Fruit fly (Drosophila melanogaster) whole organism: ENCODE measurements around the gene CG11791.
A peak's percentile ranks its signal among the peaks of the same experiment; 100 is the strongest.

ENCODE experiments used
- CG8478 ChIP-seq: fragments of >200 bp; optimal IDR thresholded peaks from 2 replicates; lab custom pipeline; 2018; ENCODE audit warnings: inconsistent platforms
- Dll ChIP-seq: fragments of >200 bp; optimal IDR thresholded peaks from 2 replicates; lab custom pipeline; 2017
- EcR ChIP-seq, 2 experiments: fragments of >200 bp; optimal IDR thresholded peaks; 2 replicates each; lab custom pipeline; 2017; ENCODE audit warnings: missing biosample characterization in 2 of 2, missing genetic modification characterization in 2 of 2, missing genetic modification reagents in 2 of 2
- pan ChIP-seq: fragments of >200 bp; optimal IDR thresholded peaks from 2 replicates; lab custom pipeline; 2017
- psq ChIP-seq: fragments of >200 bp; optimal IDR thresholded peaks from 2 replicates; lab custom pipeline; 2017
- usp ChIP-seq: fragments of >200 bp; optimal IDR thresholded peaks from 2 replicates; lab custom pipeline; 2017; ENCODE audit warnings: missing biosample characterization, missing genetic modification characterization, mixed read lengths

The CG11791 gene

DNA sequence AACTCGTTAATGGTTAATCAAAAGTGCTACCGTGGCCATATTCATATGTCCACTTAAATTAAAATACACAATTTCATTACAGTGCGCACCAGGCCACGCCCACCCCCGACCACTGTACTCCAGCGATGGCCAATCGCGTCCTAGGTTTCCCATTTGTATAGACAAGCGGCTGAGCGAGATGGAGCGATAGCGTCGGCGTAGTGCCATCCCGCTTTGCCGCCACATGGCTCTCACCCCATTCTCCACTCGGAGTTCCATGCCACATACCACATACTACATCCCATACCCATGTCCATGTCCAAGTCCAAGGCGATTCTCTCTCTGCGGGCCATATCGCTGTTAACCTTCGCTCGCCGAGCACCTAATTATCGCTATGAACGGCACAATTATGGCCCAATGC, 31.0 kb downstream of the CG11791 start:
- no peak for TF ChIP-seq usp (GFP tag; lab: Kevin White, UChicago)
- TF ChIP-seq pan (lab: Kevin White, UChicago) = no peak
- peak; percentile 54 for TF ChIP-seq CG8478
- TF ChIP-seq psq (lab: Kevin White, UChicago) = no peak
- no peak for TF ChIP-seq EcR (GFP tag; optimal IDR thresholded peaks at IDR 0.05; lab: Kevin White, UChicago)

DNA sequence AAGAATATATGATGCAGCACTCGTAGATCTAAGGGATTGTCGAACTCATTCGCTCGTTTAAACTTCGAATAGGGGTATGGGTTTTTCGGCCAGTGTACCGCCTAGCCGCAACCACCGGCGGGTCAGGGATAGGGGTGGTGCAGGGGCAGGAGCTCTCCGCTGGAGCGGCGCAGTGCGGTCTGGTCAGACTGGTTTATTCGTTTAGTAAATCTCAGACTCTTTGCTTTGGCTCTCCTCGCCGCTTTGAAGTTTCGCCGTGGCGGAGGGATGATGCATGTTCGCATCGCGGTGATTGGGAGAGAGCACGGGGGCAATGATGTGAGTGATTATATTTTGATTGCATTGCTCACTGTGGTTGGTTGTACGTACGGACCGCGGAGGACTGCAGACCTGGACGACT, 32.9 kb downstream of the CG11791 start, which contains the start of gene fd96Ca:
fd96Ca (plus strand) TSS at position 337 of the 400 bp plus-strand sequence.
- TF ChIP-seq pan (lab: Kevin White, UChicago) = no peak
- no peak for TF ChIP-seq CG8478
- peak; percentile 82 for TF ChIP-seq Dll

DNA sequence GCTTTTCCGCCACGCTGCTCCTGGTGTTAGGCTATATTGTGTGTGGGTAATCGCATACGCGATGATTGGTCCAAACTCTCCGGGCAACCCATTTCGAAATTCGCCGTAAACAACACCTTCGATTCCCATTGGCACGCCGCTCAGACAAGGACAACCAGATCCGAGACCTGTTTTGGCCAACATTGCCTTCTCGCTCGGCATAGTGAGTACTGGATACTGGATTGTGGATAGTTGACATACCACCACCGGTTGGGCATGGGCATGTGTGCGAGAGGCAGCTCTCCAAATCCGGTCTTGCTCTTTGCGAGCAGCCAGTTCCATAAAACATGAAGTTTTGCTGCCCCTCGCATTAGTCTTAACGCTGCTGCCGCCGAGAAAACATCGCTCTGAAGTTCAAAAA, 45.2 kb downstream of the CG11791 start, which contains the start of gene fd96Cb:
fd96Cb (plus strand) TSS at position 374 of the 400 bp plus-strand sequence.
- TF ChIP-seq pan (lab: Kevin White, UChicago) = no peak
- no peak for TF ChIP-seq psq (lab: Kevin White, UChicago)
- TF ChIP-seq CG8478 = peak; percentile 38

DNA sequence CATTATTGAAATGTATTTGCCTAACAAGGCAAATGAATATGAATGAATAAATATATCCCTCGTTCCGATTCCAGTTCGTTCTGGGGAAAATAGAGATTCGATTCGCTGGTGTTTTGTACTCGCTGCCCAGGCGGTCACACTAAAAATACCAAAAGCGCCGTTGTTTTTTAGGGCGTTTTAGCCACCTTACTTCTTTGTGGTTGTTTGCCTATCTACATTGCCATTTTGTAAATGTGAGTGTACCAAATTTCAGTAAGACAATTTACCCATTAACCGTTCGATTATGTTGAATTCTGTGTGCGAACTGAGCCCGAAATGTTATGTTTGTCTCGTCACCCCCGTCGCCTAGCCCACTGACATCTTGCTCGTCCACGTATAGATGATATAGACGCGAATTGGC, 48.1 kb downstream of the CG11791 start, which contains the start of the genes CG33095 and CG33096:
CG33095 (plus strand) TSS at position 187 of the 400 bp plus-strand sequence.
CG33096 (plus strand) TSS at position 187 of the 400 bp plus-strand sequence.
- TF ChIP-seq CG8478 (no peak), EcR (GFP tag; optimal IDR thresholded peaks at IDR 0.05; lab: Kevin White, UChicago) (peak in 1 of 2 experiments; percentile 2)

DNA sequence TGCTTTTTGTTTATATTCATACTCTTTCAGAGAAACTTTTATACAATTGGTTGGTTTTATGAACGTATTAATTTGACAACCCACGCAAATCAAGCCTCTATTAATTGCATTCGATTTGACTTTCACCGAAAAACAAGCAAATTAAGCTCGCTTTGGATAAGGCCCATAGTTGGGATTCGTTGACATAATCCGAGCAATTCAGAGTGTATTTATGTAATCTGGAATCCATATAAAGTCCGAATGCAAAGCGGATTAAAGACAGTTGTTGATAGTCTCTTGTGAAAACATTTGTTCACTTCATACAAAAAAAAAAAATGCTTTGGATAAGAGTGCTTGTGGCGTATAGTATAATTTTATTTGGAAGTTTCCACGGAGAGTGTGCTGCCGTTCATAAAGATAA, 52.8 kb downstream of the CG11791 start, which contains the start of gene CG45095:
CG45095 (plus strand) TSS at position 301 of the 400 bp plus-strand sequence.
- TF ChIP-seq CG8478 = no peak
- no peak for TF ChIP-seq psq (lab: Kevin White, UChicago)
- TF ChIP-seq pan (lab: Kevin White, UChicago) = no peak
- no peak for TF ChIP-seq EcR (GFP tag; optimal IDR thresholded peaks at IDR 0.05; lab: Kevin White, UChicago)
- no peak for TF ChIP-seq usp (GFP tag; lab: Kevin White, UChicago)
- TF ChIP-seq Dll = no peak
